Fruit fly (Drosophila melanogaster): ENCODE measurements around the gene MTA1-like.
A peak's percentile ranks its signal among the peaks of the same experiment; 100 is the strongest.

Gene MTA1-like

dm6 chr3R:5610656-5611055, 37.9 kb downstream of the MTA1-like start:
- TF ChIP-seq sv (GFP tag; optimal IDR thresholded peaks at IDR 0.05): no peak

- no peak for TF ChIP-seq jim (GFP tag; optimal IDR thresholded peaks at IDR 0.05)
- TF ChIP-seq Hnf4 (GFP tag; optimal IDR thresholded peaks at IDR 0.05): no peak
- no peak for TF ChIP-seq rgr (GFP tag; optimal IDR thresholded peaks at IDR 0.05)
- no peak for TF ChIP-seq Rel (GFP tag; optimal IDR thresholded peaks at IDR 0.05)
- TF ChIP-seq Rel (tag; optimal IDR thresholded peaks at IDR 0.05): no peak
- TF ChIP-seq Sp1 (GFP tag; optimal IDR thresholded peaks at IDR 0.05): no peak
- TF ChIP-seq ey (GFP tag; optimal IDR thresholded peaks at IDR 0.05): no peak
- TF ChIP-seq OdsH (GFP tag; optimal IDR thresholded peaks at IDR 0.05): no peak
- TF ChIP-seq dl (GFP tag; optimal IDR thresholded peaks at IDR 0.05; ENCODE audit: insufficient read depth in 1 of 2, partially characterized antibody in 2 of 2): no peak
Measured at dm6 chr3R:5608422-5608821, 40.1 kb downstream of the MTA1-like start.

- TF ChIP-seq Vsx2 (GFP tag; optimal IDR thresholded peaks at IDR 0.05; ENCODE audit: partially characterized antibody) (no peak), fru (GFP tag; optimal IDR thresholded peaks at IDR 0.05) (peak; percentile 100), woc (GFP tag; optimal IDR thresholded peaks at IDR 0.05) (peak; percentile 42), Sp1 (GFP tag; optimal IDR thresholded peaks at IDR 0.05) (peak; percentile 54), sv (GFP tag; optimal IDR thresholded peaks at IDR 0.05) (peak; percentile 29), Hr78 (GFP tag; optimal IDR thresholded peaks at IDR 0.05) (peak; percentile 55), usp (GFP tag; optimal IDR thresholded peaks at IDR 0.05) (no peak), OdsH (GFP tag; optimal IDR thresholded peaks at IDR 0.05) (peak; percentile 23), CG32264 (GFP tag; optimal IDR thresholded peaks at IDR 0.05) (peak; percentile 17), HLH106 (tag; optimal IDR thresholded peaks at IDR 0.05) (peak; percentile 64), CG9705 (GFP tag; optimal IDR thresholded peaks at IDR 0.05) (peak; percentile 53), Rel (GFP tag; optimal IDR thresholded peaks at IDR 0.05) (no peak), Rel (tag; optimal IDR thresholded peaks at IDR 0.05) (peak; percentile 45), GATAd (GFP tag; optimal IDR thresholded peaks at IDR 0.05) (no peak), ey (GFP tag; optimal IDR thresholded peaks at IDR 0.05) (peak; percentile 33), rgr (GFP tag; optimal IDR thresholded peaks at IDR 0.05) (no peak), psq (GFP tag; optimal IDR thresholded peaks at IDR 0.05) (peak; percentile 48), N (GFP tag; optimal IDR thresholded peaks at IDR 0.05) (peak; percentile 94), foxo (GFP tag; optimal IDR thresholded peaks at IDR 0.05) (peak in 1 of 2 experiments; percentile 62), h (GFP tag; optimal IDR thresholded peaks at IDR 0.05) (peak; percentile 56)
Measured at dm6 chr3R:5606477-5606876, 42.1 kb downstream of the MTA1-like start, which contains the start of gene asl. TSS of gene asl (minus strand) at chr3R:5606543.

- TF ChIP-seq Dif (GFP tag; optimal IDR thresholded peaks at IDR 0.05; ENCODE audit: partially characterized antibody) (peak; percentile 33), Mio (GFP tag; optimal IDR thresholded peaks at IDR 0.05) (no peak), br (GFP tag; optimal IDR thresholded peaks at IDR 0.05) (peak; percentile 72), h (GFP tag; optimal IDR thresholded peaks at IDR 0.05) (peak; percentile 60), sv (GFP tag; optimal IDR thresholded peaks at IDR 0.05) (peak; percentile 50), fru (GFP tag; optimal IDR thresholded peaks at IDR 0.05) (peak; percentile 69), usp (GFP tag; optimal IDR thresholded peaks at IDR 0.05) (no peak), GATAd (GFP tag; optimal IDR thresholded peaks at IDR 0.05) (no peak), dmrt93B (GFP tag; optimal IDR thresholded peaks at IDR 0.05) (no peak), OdsH (GFP tag; optimal IDR thresholded peaks at IDR 0.05) (peak; percentile 56), brk (GFP tag; optimal IDR thresholded peaks at IDR 0.05) (no peak), woc (GFP tag; optimal IDR thresholded peaks at IDR 0.05) (peak; percentile 46), dl (GFP tag; optimal IDR thresholded peaks at IDR 0.05; ENCODE audit: insufficient read depth in 1 of 2, partially characterized antibody in 2 of 2) (no peak), rgr (GFP tag; optimal IDR thresholded peaks at IDR 0.05) (peak; percentile 69), Abd-B (GFP tag; optimal IDR thresholded peaks at IDR 0.05) (no peak), CG9705 (GFP tag; optimal IDR thresholded peaks at IDR 0.05) (peak; percentile 40), CG32264 (GFP tag; optimal IDR thresholded peaks at IDR 0.05) (no peak), Sp1 (GFP tag; optimal IDR thresholded peaks at IDR 0.05) (peak; percentile 64), Hr78 (GFP tag; optimal IDR thresholded peaks at IDR 0.05) (no peak), HLH106 (tag; optimal IDR thresholded peaks at IDR 0.05) (peak; percentile 64), dsf (GFP tag; optimal IDR thresholded peaks at IDR 0.05; ENCODE audit: borderline replicate concordance) (peak; percentile 58), foxo (GFP tag; optimal IDR thresholded peaks at IDR 0.05) (peak in 1 of 2 experiments; percentile 77), Jra (GFP tag; optimal IDR thresholded peaks at IDR 0.05) (no peak), Rel (GFP tag; optimal IDR thresholded peaks at IDR 0.05) (peak; percentile 42), Rel (tag; optimal IDR thresholded peaks at IDR 0.05) (peak; percentile 17), N (GFP tag; optimal IDR thresholded peaks at IDR 0.05) (no peak), Hr83 (GFP tag; optimal IDR thresholded peaks at IDR 0.05; ENCODE audit: poor library complexity, severe bottlenecking) (peak; percentile 68), ey (GFP tag; optimal IDR thresholded peaks at IDR 0.05) (peak; percentile 63), sage (GFP tag; optimal IDR thresholded peaks at IDR 0.05) (no peak), tai (GFP tag; optimal IDR thresholded peaks at IDR 0.05) (no peak), Dfd (GFP tag; optimal IDR thresholded peaks at IDR 0.05) (no peak), Myc (optimal IDR thresholded peaks at IDR 0.05) (no peak), lola (GFP tag; optimal IDR thresholded peaks at IDR 0.05) (no peak), Hnf4 (GFP tag; optimal IDR thresholded peaks at IDR 0.05) (peak; percentile 71), Vsx2 (GFP tag; optimal IDR thresholded peaks at IDR 0.05; ENCODE audit: partially characterized antibody) (no peak)
Measured at dm6 chr3R:5601044-5601523, 47.5 kb downstream of the MTA1-like start, which contains the start of the genes kra and SecS. TSS of gene kra (minus strand) at chr3R:5601136. TSS of gene SecS (plus strand) at chr3R:5601433.
